Worm (Caenorhabditis elegans) whole organism, L4 larva: ENCODE data around the gene clec-187.

ENCODE experiments used
- R02D3.7 ChIP-seq: fragments of 150-350 bp; sonication (generic microtip); optimal IDR thresholded peaks from 3 replicates; lab custom pipeline; 2014; ENCODE audit warnings: missing biosample characterization, missing genetic modification characterization
- ces-1 ChIP-seq: fragments of 150-350 bp; sonication (generic microtip); optimal IDR thresholded peaks from 4 replicates; lab custom pipeline; 2014; ENCODE audit warnings: missing biosample characterization, missing genetic modification reagents, missing genetic modification characterization
- egl-27 ChIP-seq: sonication (generic microtip); optimal IDR thresholded peaks from 3 replicates; lab custom pipeline; 2017; ENCODE audit warnings: missing biosample characterization, missing genetic modification reagents, missing genetic modification characterization
- rbr-2 ChIP-seq: sonication (generic microtip); optimal IDR thresholded peaks from 2 replicates; lab custom pipeline; 2016; ENCODE audit warnings: missing genotype, missing genetic modification characterization, missing compliant biosample characterization
- unc-62 ChIP-seq, 3 experiments: fragments of 150-350 bp in 1 of 3; sonication (generic microtip); optimal IDR thresholded peaks in 2 of 3; peaks in 1 of 3; 1 replicate in 1 of 3; 2 replicates in 2 of 3; lab custom pipeline; 2014 to 2017; ENCODE audit warnings: missing biosample characterization in 3 of 3, missing genetic modification characterization in 3 of 3, missing genetic modification reagents in 3 of 3, missing genotype in 1 of 3

ce11 chrIV:12900267-12900666 is 29.0 kb upstream of the clec-187 start, which contains the start of gene K08D8.10:
- TF ChIP-seq unc-62 (GFP tag; optimal IDR thresholded peaks at IDR 0.05 in 1 of 2; lab: Kevin White, UChicago), result no peak
- no peak for TF ChIP-seq unc-62 (tag; optimal IDR thresholded peaks at IDR 0.05; lab: Kevin White, UChicago)
- no peak for TF ChIP-seq egl-27 (tag; lab: Kevin White, UChicago)
- TF ChIP-seq rbr-2 (tag; lab: Kevin White, UChicago), result no peak
- TF ChIP-seq R02D3.7, result no peak
- no peak for TF ChIP-seq ces-1
